Worm (Caenorhabditis elegans) whole organism, L1 larva: ENCODE data around the gene srx-21.

Experiments
- ceh-82 ChIP-seq, 3 experiments: fragments of 150-350 bp in 1 of 3; sonication (generic microtip) in 2 of 3; optimal IDR thresholded peaks; 2 replicates each; lab custom pipeline; 2014 to 2017; ENCODE audit warnings: missing biosample characterization in 3 of 3, missing genetic modification characterization in 3 of 3
- ceh-88 ChIP-seq: fragments of 200-800 bp; sonication (Bioruptor generic); IDR thresholded peaks from 2 replicates; pipeline ENCODE4 v1.3.6; 2022; ENCODE audit warnings: missing genetic modification characterization, missing compliant biosample characterization
- hpl-2 ChIP-seq: fragments of 150-350 bp; optimal IDR thresholded peaks from 2 replicates; lab custom pipeline; 2014; ENCODE audit warnings: missing biosample characterization, missing genetic modification reagents, missing genetic modification characterization
- lir-3 ChIP-seq: sonication (generic microtip); optimal IDR thresholded peaks from 2 replicates; lab custom pipeline; 2016; ENCODE audit warnings: mild to moderate bottlenecking, missing genetic modification characterization, moderate library complexity, missing compliant biosample characterization; ENCODE audit not compliant: poor library complexity
- lsy-2 ChIP-seq, 2 experiments: fragments of 150-350 bp; optimal IDR thresholded peaks; 2 replicates each; lab custom pipeline; 2014; ENCODE audit warnings: missing biosample characterization in 2 of 2, missing genetic modification characterization in 2 of 2
- nhr-77 ChIP-seq: fragments of 150-350 bp; optimal IDR thresholded peaks from 2 replicates; lab custom pipeline; 2014; ENCODE audit warnings: missing biosample characterization, missing genetic modification characterization
- nhr-90 ChIP-seq: sonication (generic microtip); optimal IDR thresholded peaks from 2 replicates; lab custom pipeline; 2016; ENCODE audit warnings: mild to moderate bottlenecking, missing genetic modification characterization, missing compliant biosample characterization; ENCODE audit not compliant: poor library complexity
- snpc-4 ChIP-seq: fragments of 150-350 bp; optimal IDR thresholded peaks from 2 replicates; lab custom pipeline; 2014; ENCODE audit warnings: missing biosample characterization, missing genetic modification characterization
- sox-4 ChIP-seq: sonication (generic microtip); optimal IDR thresholded peaks from 2 replicates; lab custom pipeline; 2016; ENCODE audit warnings: missing genetic modification characterization, missing compliant biosample characterization
- sptf-1 ChIP-seq: fragments of 150-350 bp; optimal IDR thresholded peaks from 2 replicates; lab custom pipeline; 2014; ENCODE audit warnings: missing biosample characterization, missing genetic modification characterization
- vab-15 ChIP-seq: sonication (generic microtip); optimal IDR thresholded peaks from 2 replicates; lab custom pipeline; 2017; ENCODE audit warnings: missing genotype, mild to moderate bottlenecking, missing genetic modification characterization, missing compliant biosample characterization
- zag-1 ChIP-seq: fragments of 150-350 bp; optimal IDR thresholded peaks from 2 replicates; lab custom pipeline; 2014; ENCODE audit warnings: missing biosample characterization, missing genetic modification characterization
- ztf-11 ChIP-seq, 2 experiments: sonication (generic microtip); optimal IDR thresholded peaks; 2 replicates each; lab custom pipeline; 2016 to 2017; ENCODE audit warnings: missing genetic modification characterization in 2 of 2, missing biosample characterization in 1 of 2, missing compliant biosample characterization in 1 of 2

DNA sequence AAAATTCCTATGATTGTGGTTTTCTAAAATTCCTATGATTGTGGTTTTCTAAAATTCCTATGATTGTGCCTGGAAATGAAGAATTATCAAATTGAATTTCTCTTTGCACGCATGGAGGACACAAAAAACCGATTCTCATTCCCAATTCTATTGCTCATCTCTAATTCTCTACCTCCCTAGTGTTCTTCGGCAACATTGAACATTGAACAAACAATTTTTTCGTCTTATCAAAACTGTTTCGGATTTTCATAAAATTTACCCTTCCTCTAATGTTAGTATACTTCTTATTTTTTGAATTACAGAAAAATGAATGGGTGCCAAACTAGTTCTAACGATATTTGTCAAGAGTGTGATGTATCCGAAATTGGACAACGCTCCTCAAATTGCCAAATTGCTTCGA, 40.6 kb upstream of the srx-21 start, which contains the start of gene pals-31:
- TF ChIP-seq nhr-77 (tag; lab: Kevin White, UChicago) (no peak), ceh-82 (tag; optimal IDR thresholded peaks at IDR 0.05; lab: Kevin White, UChicago) (no peak), nhr-90 (tag; lab: Kevin White, UChicago) (no peak), ceh-88 (no peak), lsy-2 (tag; optimal IDR thresholded peaks at IDR 0.05; lab: Kevin White, UChicago) (no peak), snpc-4 (tag; lab: Kevin White, UChicago) (no peak), vab-15 (tag; lab: Kevin White, UChicago) (no peak), sox-4 (tag; lab: Kevin White, UChicago) (no peak), sptf-1 (tag; lab: Kevin White, UChicago) (no peak), zag-1 (tag; lab: Kevin White, UChicago) (no peak), hpl-2 (GFP tag; lab: Kevin White, UChicago) (no peak), lir-3 (no peak), ztf-11 (tag; optimal IDR thresholded peaks at IDR 0.05; lab: Kevin White, UChicago) (no peak)
